Worm (Caenorhabditis elegans) whole organism, late embryonic: ENCODE measurements around the gene sru-2.

Experiments used
- ceh-18 ChIP-seq: sonication (generic microtip); optimal IDR thresholded peaks from 2 replicates; lab custom pipeline; 2016; ENCODE audit warnings: missing genetic modification characterization, missing compliant biosample characterization
- hlh-15 ChIP-seq: sonication (generic microtip); optimal IDR thresholded peaks from 2 replicates; lab custom pipeline; 2016; ENCODE audit warnings: missing genetic modification characterization, missing compliant biosample characterization
- mec-3 ChIP-seq: sonication (generic microtip); optimal IDR thresholded peaks from 2 replicates; lab custom pipeline; 2016; ENCODE audit warnings: borderline replicate concordance, missing genetic modification characterization, missing compliant biosample characterization
- pqm-1 ChIP-seq: sonication (generic microtip); optimal IDR thresholded peaks from 2 replicates; lab custom pipeline; 2016; ENCODE audit warnings: missing genetic modification characterization, missing compliant biosample characterization

- TF ChIP-seq mec-3 (no peak), ceh-18 (tag; lab: Kevin White, UChicago) (no peak), hlh-15 (tag; lab: Kevin White, UChicago) (no peak), pqm-1 (tag; lab: Kevin White, UChicago) (no peak)
Measured at ce11 chrIV:9451816-9452215, 34.3 kb upstream of the sru-2 start.
